Worm (Caenorhabditis elegans) whole organism, midembryonic: ENCODE measurements around the gene srx-120.
A peak's percentile ranks its signal among the peaks of the same experiment; 100 is the strongest.

ENCODE experiments used
- T22C8.4 ChIP-seq: fragments of 200-800 bp; sonication (Bioruptor generic); IDR thresholded peaks from 2 replicates; pipeline ENCODE4 v1.3.6; 2022; ENCODE audit warnings: missing genetic modification characterization, missing compliant biosample characterization
- cog-1 ChIP-seq: sonication (generic microtip); optimal IDR thresholded peaks from 2 replicates; lab custom pipeline; 2016; ENCODE audit warnings: missing genetic modification characterization, missing compliant biosample characterization
- flt-1 ChIP-seq: fragments of 200-800 bp; sonication (Bioruptor generic); IDR thresholded peaks from 2 replicates; pipeline ENCODE4 v1.3.6; 2022; ENCODE audit warnings: missing genetic modification characterization, missing compliant biosample characterization
- klf-2 ChIP-seq: fragments of 200-800 bp; sonication (Bioruptor generic); conservative IDR thresholded peaks from 2 replicates; pipeline ENCODE4 v1.3.6; 2022; ENCODE audit warnings: missing genetic modification reagents, missing genetic modification characterization, missing compliant biosample characterization
- med-1 ChIP-seq: sonication (generic microtip); optimal IDR thresholded peaks from 2 replicates; lab custom pipeline; 2017; ENCODE audit warnings: missing genetic modification characterization, mild to moderate bottlenecking, missing compliant biosample characterization, antibody characterized with exemption, missing genetic modification reagents; ENCODE audit not compliant: insufficient read depth
- ref-1 ChIP-seq: fragments of 200-800 bp; sonication (Bioruptor generic); conservative IDR thresholded peaks from 2 replicates; pipeline ENCODE4 v1.3.6; 2022; ENCODE audit warnings: missing genetic modification reagents, missing genetic modification characterization, missing compliant biosample characterization
- tab-1 ChIP-seq: fragments of 200-800 bp; sonication (Bioruptor generic); IDR thresholded peaks from 2 replicates; pipeline ENCODE4 v1.3.6; 2022; ENCODE audit warnings: missing genetic modification characterization, missing compliant biosample characterization
- ztf-23 ChIP-seq: fragments of 200-800 bp; sonication (Bioruptor generic); IDR thresholded peaks from 2 replicates; pipeline ENCODE4 v1.3.6; 2022; ENCODE audit warnings: missing genetic modification reagents, missing genetic modification characterization, missing compliant biosample characterization
- ztf-29 ChIP-seq: fragments of 200-800 bp; sonication (Bioruptor generic); IDR thresholded peaks from 2 replicates; pipeline ENCODE4 v1.3.6; 2022; ENCODE audit warnings: missing genetic modification reagents, missing genetic modification characterization, missing compliant biosample characterization

The srx-120 gene

ce11 chrII:12530958-12531357 lies at the start of gene srx-120:
Gene srx-120, plus strand, starts transcription at chrII:12531258.
- TF ChIP-seq flt-1 (GFP tag; lab: Robert Waterston, UW) (no peak), ztf-29 (GFP tag; lab: Robert Waterston, UW) (no peak), klf-2 (GFP tag; lab: Robert Waterston, UW) (no peak), med-1 (GFP tag; lab: Kevin White, UChicago) (no peak), ref-1 (GFP tag; lab: Robert Waterston, UW) (no peak), T22C8.4 (GFP tag; lab: Robert Waterston, UW) (no peak), cog-1 (no peak), ztf-23 (GFP tag; lab: Robert Waterston, UW) (no peak), tab-1 (GFP tag; lab: Robert Waterston, UW) (no peak)

- TF ChIP-seq klf-2 (GFP tag; lab: Robert Waterston, UW) = no peak
- no peak for TF ChIP-seq ref-1 (GFP tag; lab: Robert Waterston, UW)
- TF ChIP-seq med-1 (GFP tag; lab: Kevin White, UChicago) = no peak
- TF ChIP-seq ztf-23 (GFP tag; lab: Robert Waterston, UW) = no peak
- no peak for TF ChIP-seq T22C8.4 (GFP tag; lab: Robert Waterston, UW)
- TF ChIP-seq tab-1 (GFP tag; lab: Robert Waterston, UW) = no peak
- no peak for TF ChIP-seq ztf-29 (GFP tag; lab: Robert Waterston, UW)
- TF ChIP-seq flt-1 (GFP tag; lab: Robert Waterston, UW) = no peak
- no peak for TF ChIP-seq cog-1
These were observed 49.4 kb upstream of the srx-120 start for ce11 chrII:12481645-12482044.

ce11 chrII:12482622-12483021 lies 48.4 kb upstream of the srx-120 start, which contains the start of gene fbxb-102:
Gene fbxb-102, plus strand, starts transcription at chrII:12482922.
- TF ChIP-seq ref-1 (GFP tag; lab: Robert Waterston, UW) (no peak), ztf-29 (GFP tag; lab: Robert Waterston, UW) (no peak), flt-1 (GFP tag; lab: Robert Waterston, UW) (no peak), med-1 (GFP tag; lab: Kevin White, UChicago) (no peak), klf-2 (GFP tag; lab: Robert Waterston, UW) (no peak), tab-1 (GFP tag; lab: Robert Waterston, UW) (no peak), ztf-23 (GFP tag; lab: Robert Waterston, UW) (no peak), T22C8.4 (GFP tag; lab: Robert Waterston, UW) (no peak), cog-1 (no peak)

ce11 chrII:12485060-12485459 lies 46.0 kb upstream of the srx-120 start, which contains the start of gene F15A4.10:
Gene F15A4.10, minus strand, starts transcription at chrII:12485160.
- no peak for TF ChIP-seq med-1 (GFP tag; lab: Kevin White, UChicago)
- no peak for TF ChIP-seq ztf-23 (GFP tag; lab: Robert Waterston, UW)
- TF ChIP-seq klf-2 (GFP tag; lab: Robert Waterston, UW) = no peak
- no peak for TF ChIP-seq T22C8.4 (GFP tag; lab: Robert Waterston, UW)
- no peak for TF ChIP-seq ztf-29 (GFP tag; lab: Robert Waterston, UW)
- no peak for TF ChIP-seq flt-1 (GFP tag; lab: Robert Waterston, UW)
- no peak for TF ChIP-seq cog-1
- TF ChIP-seq ref-1 (GFP tag; lab: Robert Waterston, UW) = no peak
- TF ChIP-seq tab-1 (GFP tag; lab: Robert Waterston, UW) = no peak

- no peak for TF ChIP-seq tab-1 (GFP tag; lab: Robert Waterston, UW)
These were observed 42.2 kb upstream of the srx-120 start for ce11 chrII:12488810-12489209.

- TF ChIP-seq ref-1 (GFP tag; lab: Robert Waterston, UW) (no peak), T22C8.4 (GFP tag; lab: Robert Waterston, UW) (no peak), tab-1 (GFP tag; lab: Robert Waterston, UW) (no peak), cog-1 (no peak), klf-2 (GFP tag; lab: Robert Waterston, UW) (no peak), ztf-23 (GFP tag; lab: Robert Waterston, UW) (no peak), flt-1 (GFP tag; lab: Robert Waterston, UW) (no peak), med-1 (GFP tag; lab: Kevin White, UChicago) (no peak)
These were observed 41.2 kb upstream of the srx-120 start, which contains the start of gene T21B4.15 for ce11 chrII:12489903-12490302. Gene T21B4.15, plus strand, starts transcription at chrII:12490203.

ce11 chrII:12491936-12492335 lies 39.1 kb upstream of the srx-120 start, which contains the start of gene srz-6:
Gene srz-6, plus strand, starts transcription at chrII:12492236.
- TF ChIP-seq tab-1 (GFP tag; lab: Robert Waterston, UW) (no peak), T22C8.4 (GFP tag; lab: Robert Waterston, UW) (no peak), ref-1 (GFP tag; lab: Robert Waterston, UW) (no peak), klf-2 (GFP tag; lab: Robert Waterston, UW) (no peak), ztf-23 (GFP tag; lab: Robert Waterston, UW) (no peak), cog-1 (no peak), med-1 (GFP tag; lab: Kevin White, UChicago) (no peak), ztf-29 (GFP tag; lab: Robert Waterston, UW) (no peak), flt-1 (GFP tag; lab: Robert Waterston, UW) (no peak)

ce11 chrII:12494067-12494477 lies 37.0 kb upstream of the srx-120 start:
- no peak for TF ChIP-seq klf-2 (GFP tag; lab: Robert Waterston, UW)
- no peak for TF ChIP-seq cog-1
- no peak for TF ChIP-seq ztf-29 (GFP tag; lab: Robert Waterston, UW)
- TF ChIP-seq T22C8.4 (GFP tag; lab: Robert Waterston, UW) = no peak
- no peak for TF ChIP-seq ref-1 (GFP tag; lab: Robert Waterston, UW)
- no peak for TF ChIP-seq flt-1 (GFP tag; lab: Robert Waterston, UW)
- no peak for TF ChIP-seq ztf-23 (GFP tag; lab: Robert Waterston, UW)
- TF ChIP-seq med-1 (GFP tag; lab: Kevin White, UChicago) = no peak
- no peak for TF ChIP-seq tab-1 (GFP tag; lab: Robert Waterston, UW)

ce11 chrII:12494556-12495131 lies 36.4 kb upstream of the srx-120 start, which contains the start of gene col-85:
Gene col-85, minus strand, starts transcription at chrII:12495095.
- peak; percentile 96 for TF ChIP-seq T22C8.4 (GFP tag; lab: Robert Waterston, UW)
- TF ChIP-seq med-1 (GFP tag; lab: Kevin White, UChicago) = peak; percentile 73
- TF ChIP-seq ref-1 (GFP tag; lab: Robert Waterston, UW) = peak; percentile 88
- peak; percentile 83 for TF ChIP-seq cog-1
- TF ChIP-seq ztf-23 (GFP tag; lab: Robert Waterston, UW) = peak; percentile 98
- peak; percentile 100 for TF ChIP-seq ztf-29 (GFP tag; lab: Robert Waterston, UW)
- peak; percentile 98 for TF ChIP-seq tab-1 (GFP tag; lab: Robert Waterston, UW)
- TF ChIP-seq klf-2 (GFP tag; lab: Robert Waterston, UW) = peak; percentile 98
- TF ChIP-seq flt-1 (GFP tag; lab: Robert Waterston, UW) = peak; percentile 97
